Worm (Caenorhabditis elegans): ENCODE data around the gene B0546.4.
A peak's percentile ranks its signal among the peaks of the same experiment; 100 is the strongest.

Gene B0546.4

DNA sequence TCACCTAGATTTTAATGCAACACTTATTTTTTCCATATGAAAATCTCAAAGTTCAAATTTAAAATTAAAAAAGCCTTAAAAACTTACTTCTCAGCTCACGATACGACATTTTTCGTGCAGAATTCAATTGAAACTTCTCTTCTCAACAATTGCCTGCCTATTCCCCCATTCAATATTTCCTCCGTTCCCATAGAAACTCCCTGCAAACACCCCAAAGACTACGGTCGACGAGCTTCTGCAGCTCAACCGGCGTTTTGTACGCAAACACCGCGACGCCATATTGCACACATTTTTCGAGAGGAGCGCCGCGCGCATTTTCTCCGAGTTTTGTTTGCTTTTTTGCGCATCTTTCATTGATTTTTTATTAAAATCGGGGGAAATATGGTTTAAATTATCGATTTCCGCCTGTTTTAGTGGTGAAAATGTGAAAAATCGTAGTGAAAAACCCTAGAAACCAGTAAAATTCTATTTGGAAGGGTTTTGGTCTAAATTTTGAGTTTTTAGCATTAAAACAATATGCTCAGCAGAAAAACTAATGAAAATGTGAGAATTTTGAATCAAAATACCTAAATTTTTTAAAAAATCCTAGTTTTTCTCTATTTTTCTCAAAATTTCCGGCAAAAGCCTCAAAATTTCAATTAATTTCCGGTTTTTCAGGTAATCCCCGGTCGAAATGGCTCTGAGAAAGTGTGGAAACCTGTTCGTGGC lies 15.2 kb upstream of the B0546.4 start, which contains the start of the genes dyf-3 and pdhb-1 (continued):
- TF ChIP-seq nfya-1 (tag; optimal IDR thresholded peaks at IDR 0.05; ENCODE audit: borderline replicate concordance, insufficient read depth) (no peak), athp-1 (tag; optimal IDR thresholded peaks at IDR 0.05) (no peak), madf-6 (GFP tag; IDR thresholded peaks at IDR 0.05) (no peak), cebp-1 (GFP tag; IDR thresholded peaks at IDR 0.05) (no peak), cebp-1 (tag; optimal IDR thresholded peaks at IDR 0.05) (peak; percentile 8), egl-44 (GFP tag; IDR thresholded peaks at IDR 0.05) (no peak), snpc-1.1 (tag; optimal IDR thresholded peaks at IDR 0.05; ENCODE audit: insufficient read depth) (no peak), ama-1 (optimal IDR thresholded peaks at IDR 0.05) (no peak), ama-1 (GFP tag; optimal IDR thresholded peaks at IDR 0.05) (no peak), F33H1.4 (GFP tag; IDR thresholded peaks at IDR 0.05) (no peak; the same call in 1 of the 2 replicates), mxl-1 (tag; optimal IDR thresholded peaks at IDR 0.05) (no peak), hrde-1 (tag; optimal IDR thresholded peaks at IDR 0.05; ENCODE audit: borderline replicate concordance) (no peak), tbp1 (GFP tag; optimal IDR thresholded peaks at IDR 0.05) (peak; percentile 10), lin-40 (tag; optimal IDR thresholded peaks at IDR 0.05) (no peak), F55B11.4 (tag; optimal IDR thresholded peaks at IDR 0.05; ENCODE audit: borderline replicate concordance, insufficient read depth) (no peak), dpl-1 (GFP tag; optimal IDR thresholded peaks at IDR 0.05) (peak; percentile 25), K12H6.12 (tag; optimal IDR thresholded peaks at IDR 0.05) (no peak), F22D6.2 (tag; optimal IDR thresholded peaks at IDR 0.05) (no peak), ceh-91 (GFP tag; IDR thresholded peaks at IDR 0.05) (no peak), C17E4.6 (GFP tag; IDR thresholded peaks at IDR 0.05) (no peak), nhr-90 (tag; optimal IDR thresholded peaks at IDR 0.05) (no peak), ztf-26 (tag; optimal IDR thresholded peaks at IDR 0.05) (no peak), unc-130 (GFP tag; optimal IDR thresholded peaks at IDR 0.05) (no peak), unc-62 (GFP tag; optimal IDR thresholded peaks at IDR 0.05) (no peak), F52B5.7 (tag; optimal IDR thresholded peaks at IDR 0.05) (no peak), bed-2 (GFP tag; IDR thresholded peaks at IDR 0.05) (no peak), ceh-79 (tag; optimal IDR thresholded peaks at IDR 0.05) (no peak), B0035.1 (tag; optimal IDR thresholded peaks at IDR 0.05) (no peak), him-1 (tag; optimal IDR thresholded peaks at IDR 0.05) (no peak), attf-6 (GFP tag; IDR thresholded peaks at IDR 0.05) (no peak), bed-1 (GFP tag; IDR thresholded peaks at IDR 0.05) (no peak), lin-35 (GFP tag; optimal IDR thresholded peaks at IDR 0.05) (no peak), mcd-1 (GFP tag; IDR thresholded peaks at IDR 0.05) (peak; percentile 65), F57A8.1 (GFP tag; optimal IDR thresholded peaks at IDR 0.05) (no peak), ztf-22 (GFP tag; optimal IDR thresholded peaks at IDR 0.05) (no peak)

DNA sequence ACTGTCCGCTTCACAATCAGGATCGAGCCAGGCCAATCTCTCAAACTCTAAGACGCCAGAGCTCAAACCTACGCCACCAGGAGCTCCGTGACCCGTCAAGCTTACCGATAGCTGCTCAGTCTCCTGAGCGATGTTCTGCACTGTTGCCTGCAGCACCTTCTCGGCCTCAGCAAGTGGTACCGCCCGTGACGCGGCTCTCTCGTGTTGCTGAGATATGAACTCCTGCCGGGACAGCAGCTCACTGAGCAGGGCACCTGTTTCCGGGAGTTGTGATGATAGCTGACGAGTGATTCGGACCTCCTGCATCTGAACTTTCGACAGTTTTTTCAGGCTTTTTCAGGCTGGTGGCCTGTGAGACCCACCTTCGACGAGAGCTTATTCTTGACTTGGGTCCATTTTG lies 14.1 kb upstream of the B0546.4 start:
- TF ChIP-seq bed-2 (GFP tag; IDR thresholded peaks at IDR 0.05) (0 out of 2 replicates have a peak, but pooled peaks have one; percentile 26), zfh-2 (GFP tag; conservative IDR thresholded peaks at IDR 0.05) (peak; percentile 62; the same call in 1 of the 2 replicates), repo-1 (tag; optimal IDR thresholded peaks at IDR 0.05) (no peak), egrh-3 (GFP tag; IDR thresholded peaks at IDR 0.05) (peak; percentile 50; the same call in 1 of the 2 replicates)

Data from whole organism, young adult.